Fruit fly (Drosophila melanogaster) whole organism, embryonic: ENCODE results near the gene Polr2G.

ENCODE experiments used
- Atf-2 ChIP-seq: fragments of 200-800 bp; sonication (Bioruptor generic); optimal IDR thresholded peaks from 2 replicates; lab custom pipeline; 2016; ENCODE audit warnings: missing biosample characterization, missing genetic modification characterization
- CG10147 ChIP-seq: fragments of 200-800 bp; sonication (Bioruptor generic); optimal IDR thresholded peaks from 2 replicates; lab custom pipeline; 2019; ENCODE audit warnings: missing biosample characterization, mild to moderate bottlenecking, missing genetic modification characterization, moderate library complexity
- CG11085 ChIP-seq: fragments of 200-800 bp; sonication (Bioruptor generic); IDR thresholded peaks from 2 replicates; pipeline ENCODE4 v1.3.6; 2022; ENCODE audit warnings: missing biosample characterization, missing genetic modification characterization
- CG11398 ChIP-seq: fragments of 200-800 bp; sonication (Bioruptor generic); optimal IDR thresholded peaks from 2 replicates; lab custom pipeline; 2016; ENCODE audit warnings: missing biosample characterization, missing genetic modification characterization
- CG12744 ChIP-seq: fragments of 200-800 bp; sonication (Bioruptor generic); optimal IDR thresholded peaks from 2 replicates; lab custom pipeline; 2016; ENCODE audit warnings: missing biosample characterization, missing genetic modification characterization
- CG13296 ChIP-seq: fragments of 200-800 bp; sonication (Bioruptor generic); optimal IDR thresholded peaks from 3 replicates; lab custom pipeline; 2018; ENCODE audit warnings: missing biosample characterization, mild to moderate bottlenecking, missing genetic modification characterization
- CG13624 ChIP-seq: fragments of 200-800 bp; sonication (Bioruptor generic); optimal IDR thresholded peaks from 2 replicates; lab custom pipeline; 2016; ENCODE audit warnings: missing biosample characterization, missing genetic modification characterization
- CG17186 ChIP-seq: fragments of 200-800 bp; sonication (Bioruptor generic); optimal IDR thresholded peaks from 3 replicates; lab custom pipeline; 2017; ENCODE audit warnings: missing biosample characterization, missing genetic modification reagents, missing genetic modification characterization
- CG17912 ChIP-seq: fragments of 200-800 bp; sonication (Bioruptor generic); optimal IDR thresholded peaks from 2 replicates; lab custom pipeline; 2018; ENCODE audit warnings: missing biosample characterization, mild to moderate bottlenecking, missing genetic modification characterization
- CG1832 ChIP-seq: fragments of 200-800 bp; sonication (Bioruptor generic); optimal IDR thresholded peaks from 2 replicates; lab custom pipeline; 2017; ENCODE audit warnings: missing biosample characterization, mild to moderate bottlenecking, missing genetic modification characterization, inconsistent platforms
- CG2889 ChIP-seq: fragments of 200-800 bp; sonication (Bioruptor generic); IDR thresholded peaks from 3 replicates; pipeline ENCODE4 v1.3.6; 2022; ENCODE audit warnings: missing biosample characterization, missing genetic modification characterization
- CG30020 ChIP-seq: fragments of 200-800 bp; optimal IDR thresholded peaks from 2 replicates; lab custom pipeline; 2019; ENCODE audit warnings: missing biosample characterization, mild to moderate bottlenecking, missing genetic modification characterization, moderate library complexity
- CG30431 ChIP-seq: fragments of 200-800 bp; sonication (Bioruptor generic); optimal IDR thresholded peaks from 2 replicates; lab custom pipeline; 2017; ENCODE audit warnings: missing biosample characterization, missing genetic modification characterization
- CG32532 ChIP-seq: fragments of 200-800 bp; sonication (Bioruptor generic); IDR thresholded peaks from 2 replicates; pipeline ENCODE4 v1.3.6; 2022; ENCODE audit warnings: missing biosample characterization, missing genetic modification characterization
- CG43689 ChIP-seq: fragments of 200-800 bp; sonication (Bioruptor generic); IDR thresholded peaks from 2 replicates; pipeline ENCODE4 v1.3.6; 2022; ENCODE audit warnings: missing biosample characterization, missing genetic modification characterization
- CG4707 ChIP-seq: fragments of 200-800 bp; sonication (Bioruptor generic); optimal IDR thresholded peaks from 2 replicates; lab custom pipeline; 2018; ENCODE audit warnings: missing biosample characterization, mild to moderate bottlenecking, missing genetic modification characterization, moderate library complexity
- CG5953 ChIP-seq: fragments of 200-800 bp; sonication (Bioruptor generic); IDR thresholded peaks from 2 replicates; pipeline ENCODE4 v1.3.6; 2022; ENCODE audit warnings: missing biosample characterization, missing genetic modification characterization
- CG6272 ChIP-seq: fragments of 200-800 bp; sonication (Bioruptor generic); IDR thresholded peaks from 2 replicates; pipeline ENCODE4 v1.3.6; 2022; ENCODE audit warnings: missing biosample characterization, missing genetic modification characterization
- CG6791 ChIP-seq: fragments of 200-800 bp; sonication (Bioruptor generic); IDR thresholded peaks from 3 replicates; pipeline ENCODE4 v1.3.6; 2022; ENCODE audit warnings: missing biosample characterization, missing genetic modification characterization; ENCODE audit not compliant: partially characterized antibody
- CG7357 ChIP-seq: fragments of 200-800 bp; sonication (Bioruptor generic); IDR thresholded peaks from 3 replicates; pipeline ENCODE4 v1.3.6; 2022; ENCODE audit warnings: missing biosample characterization, missing genetic modification characterization
- CG8388 ChIP-seq: fragments of 200-800 bp; sonication (Bioruptor generic); optimal IDR thresholded peaks from 2 replicates; lab custom pipeline; 2019; ENCODE audit warnings: missing biosample characterization, mild to moderate bottlenecking, missing genetic modification characterization, moderate library complexity
- CG9215 ChIP-seq: fragments of 200-800 bp; sonication (Bioruptor generic); IDR thresholded peaks from 2 replicates; pipeline ENCODE4 v1.3.6; 2022; ENCODE audit warnings: missing biosample characterization, missing genetic modification characterization
- D19B ChIP-seq: fragments of 200-800 bp; sonication (Bioruptor generic); optimal IDR thresholded peaks from 2 replicates; lab custom pipeline; 2017; ENCODE audit warnings: missing biosample characterization, mild to moderate bottlenecking, missing genetic modification characterization
- Dad ChIP-seq: fragments of 200-800 bp; sonication (Bioruptor generic); optimal IDR thresholded peaks from 3 replicates; lab custom pipeline; 2016; ENCODE audit warnings: missing biosample characterization, missing genetic modification characterization
- Ets65A ChIP-seq: fragments of 200-800 bp; sonication (Bioruptor generic); peaks from one replicate; lab custom pipeline; 2016; ENCODE audit warnings: missing biosample characterization, missing genetic modification characterization
- Ets97D ChIP-seq: fragments of 200-800 bp; sonication (Bioruptor generic); optimal IDR thresholded peaks from 3 replicates; lab custom pipeline; 2016; ENCODE audit warnings: missing biosample characterization, missing genetic modification characterization
- Fer2 ChIP-seq: fragments of 200-800 bp; sonication (Bioruptor generic); optimal IDR thresholded peaks from 2 replicates; lab custom pipeline; 2018; ENCODE audit warnings: missing biosample characterization, mild to moderate bottlenecking, missing genetic modification characterization, moderate library complexity
- HmgZ ChIP-seq: fragments of 200-800 bp; sonication (Bioruptor generic); optimal IDR thresholded peaks from 2 replicates; lab custom pipeline; 2018; ENCODE audit warnings: missing biosample characterization, mild to moderate bottlenecking, missing genetic modification characterization
- Mes4 ChIP-seq: fragments of 200-800 bp; sonication (Bioruptor generic); optimal IDR thresholded peaks from 2 replicates; lab custom pipeline; 2016; ENCODE audit warnings: missing biosample characterization, missing genetic modification characterization
- Oli ChIP-seq: fragments of 200-800 bp; sonication (Bioruptor generic); optimal IDR thresholded peaks from 2 replicates; lab custom pipeline; 2018; ENCODE audit warnings: missing biosample characterization, mild to moderate bottlenecking, missing genetic modification characterization, moderate library complexity
- Six4 ChIP-seq: fragments of 200-800 bp; sonication (Bioruptor generic); optimal IDR thresholded peaks from 2 replicates; lab custom pipeline; 2016; ENCODE audit warnings: missing biosample characterization, missing genetic modification characterization
- Sox100B ChIP-seq: fragments of 200-800 bp; sonication (Bioruptor generic); optimal IDR thresholded peaks from 3 replicates; lab custom pipeline; 2018; ENCODE audit warnings: missing biosample characterization, mild to moderate bottlenecking, missing genetic modification characterization
- Sry-δ ChIP-seq: fragments of 200-800 bp; sonication (Bioruptor generic); optimal IDR thresholded peaks from 2 replicates; lab custom pipeline; 2016; ENCODE audit warnings: missing biosample characterization, missing genetic modification characterization
- amos ChIP-seq: fragments of 200-800 bp; sonication (Bioruptor generic); IDR thresholded peaks from 2 replicates; pipeline ENCODE4 v1.3.6; 2022; ENCODE audit warnings: missing biosample characterization, missing genetic modification characterization; ENCODE audit not compliant: partially characterized antibody
- ash1 ChIP-seq: fragments of 200-800 bp; sonication (Bioruptor generic); optimal IDR thresholded peaks from 2 replicates; lab custom pipeline; 2018; ENCODE audit warnings: missing biosample characterization, mild to moderate bottlenecking, missing genetic modification characterization
- caup ChIP-seq: fragments of 200-800 bp; sonication (Bioruptor generic); optimal IDR thresholded peaks from 3 replicates; lab custom pipeline; 2017; ENCODE audit warnings: missing biosample characterization, mild to moderate bottlenecking, missing genetic modification characterization, moderate library complexity; ENCODE audit not compliant: severe bottlenecking
- ci ChIP-seq: fragments of 200-800 bp; sonication (Bioruptor generic); IDR thresholded peaks from 3 replicates; pipeline ENCODE4 v1.3.6; 2022; ENCODE audit warnings: missing biosample characterization, missing genetic modification characterization
- danr ChIP-seq: fragments of 200-800 bp; sonication (Bioruptor generic); IDR thresholded peaks from 2 replicates; pipeline ENCODE4 v1.3.6; 2022; ENCODE audit warnings: missing biosample characterization, missing genetic modification characterization
- dpn ChIP-seq, 2 experiments: fragments of 200-800 bp; sonication (Bioruptor generic); optimal IDR thresholded peaks; 3 replicates each; lab custom pipeline; 2016; ENCODE audit warnings: missing biosample characterization in 2 of 2, missing genetic modification characterization in 2 of 2
- hbn ChIP-seq: fragments of 200-800 bp; sonication (Bioruptor generic); IDR thresholded peaks from 2 replicates; pipeline ENCODE4 v1.3.6; 2022; ENCODE audit warnings: missing biosample characterization, missing genetic modification characterization; ENCODE audit not compliant: partially characterized antibody
- lilli ChIP-seq: fragments of 200-800 bp; sonication (Bioruptor generic); optimal IDR thresholded peaks from 3 replicates; lab custom pipeline; 2016; ENCODE audit warnings: missing biosample characterization, missing genetic modification characterization
- lola ChIP-seq, 3 experiments: fragments of >200 bp in 2 of 3; fragments of 200-800 bp in 1 of 3; sonication (Bioruptor generic) in 1 of 3; optimal IDR thresholded peaks; 2 replicates each; lab custom pipeline; 2017 to 2019; ENCODE audit warnings: missing biosample characterization in 3 of 3, missing genetic modification characterization in 3 of 3, mild to moderate bottlenecking in 1 of 3, moderate library complexity in 1 of 3
- nmo ChIP-seq: fragments of 200-800 bp; sonication (Bioruptor generic); optimal IDR thresholded peaks from 2 replicates; lab custom pipeline; 2018; ENCODE audit warnings: missing biosample characterization, mild to moderate bottlenecking, missing genetic modification characterization, moderate library complexity
- oc ChIP-seq: fragments of 200-800 bp; sonication (Bioruptor generic); optimal IDR thresholded peaks from 2 replicates; lab custom pipeline; 2018; ENCODE audit warnings: missing biosample characterization, mild to moderate bottlenecking, missing genetic modification characterization, moderate library complexity
- peb ChIP-seq: fragments of 200-800 bp; sonication (Bioruptor generic); IDR thresholded peaks from 2 replicates; pipeline ENCODE4 v1.3.6; 2022; ENCODE audit warnings: missing biosample characterization, missing genetic modification characterization
- pita ChIP-seq: fragments of 200-800 bp; sonication (Bioruptor generic); optimal IDR thresholded peaks from 2 replicates; lab custom pipeline; 2017; ENCODE audit warnings: missing biosample characterization, mild to moderate bottlenecking, missing genetic modification characterization
- sima ChIP-seq: fragments of 200-800 bp; sonication (Bioruptor generic); optimal IDR thresholded peaks from 2 replicates; lab custom pipeline; 2016; ENCODE audit warnings: missing biosample characterization, missing genetic modification characterization
- slbo ChIP-seq: fragments of 200-800 bp; sonication (Bioruptor generic); IDR thresholded peaks from 2 replicates; pipeline ENCODE4 v1.3.6; 2022; ENCODE audit warnings: missing biosample characterization, missing genetic modification characterization
- stwl ChIP-seq: fragments of 200-800 bp; sonication (Bioruptor generic); optimal IDR thresholded peaks from 3 replicates; lab custom pipeline; 2018; ENCODE audit warnings: missing biosample characterization, mild to moderate bottlenecking, missing genetic modification characterization, moderate library complexity

Gene Polr2G

DNA sequence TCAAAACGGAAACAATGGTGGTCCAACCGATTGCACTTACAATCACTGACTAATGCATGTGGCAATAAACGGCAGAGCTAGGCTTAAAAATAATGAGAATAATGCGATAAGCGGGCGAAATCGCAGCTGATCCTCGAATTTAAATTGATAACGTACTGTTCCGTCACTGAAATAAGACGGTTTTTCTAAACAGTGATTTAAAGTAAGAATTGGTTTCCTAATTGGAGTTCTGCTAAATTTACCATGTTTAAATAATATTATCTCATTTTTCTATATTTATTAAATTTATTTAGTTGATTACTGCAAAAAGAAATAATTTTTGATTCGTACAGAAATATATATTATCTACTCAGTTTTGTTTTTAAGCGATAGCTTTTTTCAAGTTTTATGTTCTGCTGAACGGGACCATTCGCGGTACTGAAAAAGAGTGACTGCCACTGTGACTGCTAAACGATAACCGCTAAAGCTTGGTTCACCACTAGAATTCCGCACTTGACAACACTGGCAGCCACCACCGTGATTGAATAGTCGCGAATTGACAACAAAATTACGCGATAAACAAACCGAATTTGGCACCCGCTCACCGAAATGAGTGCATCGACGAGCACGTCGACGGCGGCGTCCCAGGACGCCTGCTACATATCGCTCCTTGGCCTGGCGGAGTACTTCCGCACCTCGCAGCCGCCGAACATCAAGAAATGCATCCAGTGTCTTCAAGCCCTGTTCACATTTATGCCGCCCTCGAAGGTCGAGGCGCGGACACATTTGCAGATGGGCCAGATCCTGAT, 14.1 kb downstream of the Polr2G start, which contains the start of the genes Spn88Eb and Mau2 (continued):
- TF ChIP-seq CG6272 (GFP tag; lab: Robert Waterston, UW) = peak; percentile 75
- peak; percentile 14 for TF ChIP-seq Mes4 (GFP tag; lab: Kevin White, UChicago)
- TF ChIP-seq ci = peak; percentile 73
- TF ChIP-seq CG11398 = no peak
- TF ChIP-seq Fer2 (tag; lab: Kevin White, UChicago) = peak; percentile 52
- TF ChIP-seq lilli (GFP tag; lab: Kevin White, UChicago) = peak; percentile 73
- TF ChIP-seq amos (GFP tag; lab: Robert Waterston, UW) = peak; percentile 79
- TF ChIP-seq danr (GFP tag; lab: Robert Waterston, UW) = no peak
- TF ChIP-seq CG4707 (GFP tag; lab: Kevin White, UChicago) = no peak
- no peak for TF ChIP-seq CG5953 (GFP tag; lab: Robert Waterston, UW)
- peak; percentile 68 for TF ChIP-seq stwl (tag; lab: Kevin White, UChicago)
- TF ChIP-seq peb (GFP tag; lab: Robert Waterston, UW) = 0 out of 2 replicates have a peak, but pooled peaks have one; percentile 33
- TF ChIP-seq Sry-δ (GFP tag; lab: Kevin White, UChicago) = peak; percentile 90
- peak; percentile 76 for TF ChIP-seq CG6791 (GFP tag; lab: Robert Waterston, UW)
- peak; percentile 52 for TF ChIP-seq CG17186 (GFP tag; lab: Kevin White, UChicago)
- peak; percentile 85 for TF ChIP-seq CG32532 (GFP tag; lab: Robert Waterston, UW)
- TF ChIP-seq Dad (GFP tag; lab: Kevin White, UChicago) = peak; percentile 69
- TF ChIP-seq Ets97D = peak; percentile 39
- TF ChIP-seq CG7357 (GFP tag; lab: Robert Waterston, UW) = no peak
- peak; percentile 67 for TF ChIP-seq caup (GFP tag; lab: Kevin White, UChicago)
- TF ChIP-seq CG30431 (GFP tag; lab: Kevin White, UChicago) = peak; percentile 48
- peak; percentile 30 for TF ChIP-seq CG13624 (GFP tag; lab: Kevin White, UChicago)
- no peak for TF ChIP-seq CG2889 (GFP tag; lab: Robert Waterston, UW)
- TF ChIP-seq Sox100B = no peak
- peak; percentile 37 for TF ChIP-seq Oli (tag; lab: Kevin White, UChicago)
- TF ChIP-seq CG12744 (GFP tag; lab: Kevin White, UChicago) = no peak
- TF ChIP-seq CG11085 (GFP tag; lab: Robert Waterston, UW) = peak; percentile 76
- peak; percentile 58 for TF ChIP-seq HmgZ (tag; lab: Kevin White, UChicago)
- peak; percentile 62 for TF ChIP-seq nmo (GFP tag; lab: Kevin White, UChicago)
- TF ChIP-seq CG9215 (GFP tag; lab: Robert Waterston, UW) = peak; percentile 76
- TF ChIP-seq CG13296 = peak; percentile 65
- no peak for TF ChIP-seq sima
- peak; percentile 91 for TF ChIP-seq slbo (GFP tag; lab: Robert Waterston, UW)
- TF ChIP-seq pita (GFP tag; lab: Kevin White, UChicago) = no peak
- no peak for TF ChIP-seq ash1 (GFP tag; lab: Kevin White, UChicago)
- TF ChIP-seq CG10147 (GFP tag; lab: Kevin White, UChicago) = no peak
- TF ChIP-seq D19B = no peak
- TF ChIP-seq CG8388 (GFP tag; lab: Kevin White, UChicago) = peak; percentile 49
- TF ChIP-seq CG1832 = no peak
- TF ChIP-seq CG43689 (GFP tag; lab: Robert Waterston, UW) = no peak
- TF ChIP-seq CG17912 = peak; percentile 26
- peak; percentile 38 for TF ChIP-seq Six4
- peak in 1 of 3 experiments; percentile 32 for TF ChIP-seq lola (GFP tag; optimal IDR thresholded peaks at IDR 0.05; lab: Kevin White, UChicago)
- peak; percentile 68 for TF ChIP-seq hbn
- TF ChIP-seq oc (tag; lab: Kevin White, UChicago) = no peak
- no peak for TF ChIP-seq Atf-2 (GFP tag; lab: Kevin White, UChicago)
- peak; percentile 70 to 76 for TF ChIP-seq dpn (GFP tag; optimal IDR thresholded peaks at IDR 0.05; lab: Kevin White, UChicago)
- peak; percentile 97 for TF ChIP-seq Ets65A (GFP tag; lab: Kevin White, UChicago)
- peak; percentile 72 for TF ChIP-seq CG30020 (tag; lab: Kevin White, UChicago)
